Fruit fly (Drosophila melanogaster): ENCODE measurements around the gene CG4101.

Gene CG4101

dm6 chr3L:16581201-16581705, 31.0 kb upstream of the CG4101 start, which contains the start of gene Smn:
TSS of gene Smn (minus strand) at chr3L:16581547.
- TF ChIP-seq Myc (optimal IDR thresholded peaks at IDR 0.05) (no peak), ttk (optimal IDR thresholded peaks at IDR 0.05) (no peak), h (optimal IDR thresholded peaks at IDR 0.05) (no peak), insv (optimal IDR thresholded peaks at IDR 0.05) (no peak), Sin3A (optimal IDR thresholded peaks at IDR 0.05) (no peak), psq (optimal IDR thresholded peaks at IDR 0.05) (no peak)

DNA sequence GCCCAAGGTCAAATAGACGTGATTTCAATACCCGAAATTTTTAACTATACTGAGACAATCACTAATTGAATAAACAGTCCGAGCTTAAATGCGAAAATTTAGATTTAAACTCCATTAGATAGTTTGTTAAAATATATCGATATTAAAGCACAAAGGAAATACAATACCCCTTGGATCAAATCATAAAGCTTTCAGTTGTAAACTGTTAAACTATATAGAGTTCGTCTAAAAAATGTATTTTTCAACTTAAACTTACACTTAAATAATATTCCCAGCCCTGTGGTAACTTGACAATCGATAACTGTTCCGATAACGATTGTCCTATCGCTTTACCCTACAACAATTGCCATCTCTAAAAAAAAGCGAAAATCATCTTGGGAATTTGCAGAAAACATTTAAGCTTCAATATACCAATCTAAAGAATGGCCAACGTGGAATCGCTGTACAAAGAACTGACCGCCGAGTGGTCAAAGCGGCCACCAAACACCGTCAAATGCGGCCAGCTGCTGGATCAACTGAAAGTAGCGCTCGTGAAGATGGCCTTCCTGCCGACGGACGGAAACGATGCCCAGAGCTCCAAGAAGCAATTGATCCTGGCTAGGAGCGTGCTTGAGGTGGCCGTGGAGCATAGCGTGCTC, 29.5 kb upstream of the CG4101 start, which contains the start of gene Rpn12:
TSS of gene Rpn12 (plus strand) at position 351 of the 638 bp plus-strand sequence.
- no peak for TF ChIP-seq psq (optimal IDR thresholded peaks at IDR 0.05)
- TF ChIP-seq Sin3A (optimal IDR thresholded peaks at IDR 0.05) = no peak

DNA sequence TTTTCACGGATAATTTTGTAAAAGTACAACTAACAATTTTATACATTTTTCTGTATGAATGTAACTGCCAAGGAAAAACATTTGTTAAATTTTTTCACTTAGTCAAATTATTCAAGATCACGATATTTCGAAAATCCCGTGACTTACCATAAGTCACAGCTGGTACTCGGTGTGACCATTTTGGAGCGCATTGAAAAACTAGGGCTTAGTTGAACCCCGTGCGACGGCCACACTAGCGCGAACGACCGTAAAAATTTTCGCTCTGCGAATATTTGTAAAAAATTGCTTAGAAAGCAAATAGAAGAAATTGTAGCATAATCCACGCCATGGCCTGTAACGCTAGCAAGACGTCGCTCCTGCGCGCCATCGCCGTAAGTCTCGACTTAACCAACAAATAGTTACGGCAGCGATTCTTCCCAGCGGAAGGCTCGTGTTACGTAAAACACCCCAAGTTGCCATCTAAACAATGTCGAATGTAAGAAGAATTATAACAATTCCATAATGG, 28.2 kb upstream of the CG4101 start, which contains the start of gene UQCR-C2:
TSS of gene UQCR-C2 (plus strand) at position 51 of the 505 bp plus-strand sequence.
- TF ChIP-seq psq (optimal IDR thresholded peaks at IDR 0.05) = no peak
- no peak for TF ChIP-seq insv (optimal IDR thresholded peaks at IDR 0.05)
- TF ChIP-seq h (optimal IDR thresholded peaks at IDR 0.05) = no peak
- no peak for TF ChIP-seq ttk (optimal IDR thresholded peaks at IDR 0.05)
- TF ChIP-seq Sin3A (optimal IDR thresholded peaks at IDR 0.05) = no peak
- no peak for TF ChIP-seq Myc (optimal IDR thresholded peaks at IDR 0.05)

DNA sequence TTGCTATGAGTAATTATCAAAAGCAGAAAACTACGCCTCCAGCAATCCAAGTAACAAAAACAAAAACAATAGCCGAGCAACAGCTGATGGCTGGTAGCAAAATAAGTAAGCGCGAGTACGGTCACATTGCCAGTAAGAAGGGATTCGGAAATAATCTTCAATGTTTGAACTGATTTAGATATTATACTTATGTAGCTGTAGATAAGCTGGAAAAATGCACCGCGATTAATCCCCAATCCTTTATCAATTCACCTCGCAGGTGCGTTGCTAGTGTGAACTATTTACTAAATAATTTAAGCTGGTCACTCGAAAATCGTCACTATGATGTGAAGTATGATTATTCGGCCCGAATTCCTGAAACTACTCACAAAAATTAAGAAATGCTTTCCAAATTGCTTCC, 25.3 kb upstream of the CG4101 start, which contains the start of the genes Syx8 and CG32163:
TSS of gene Syx8 (minus strand) at position 69 of the 400 bp plus-strand sequence.
TSS of gene CG32163 (plus strand) at position 169 of the 400 bp plus-strand sequence.
- TF ChIP-seq psq (optimal IDR thresholded peaks at IDR 0.05) (no peak), Myc (optimal IDR thresholded peaks at IDR 0.05) (no peak), ttk (optimal IDR thresholded peaks at IDR 0.05) (no peak), h (optimal IDR thresholded peaks at IDR 0.05) (no peak), Sin3A (optimal IDR thresholded peaks at IDR 0.05) (no peak), insv (optimal IDR thresholded peaks at IDR 0.05) (no peak)

- TF ChIP-seq psq (optimal IDR thresholded peaks at IDR 0.05) (no peak), h (optimal IDR thresholded peaks at IDR 0.05) (no peak), insv (optimal IDR thresholded peaks at IDR 0.05) (no peak), ttk (optimal IDR thresholded peaks at IDR 0.05) (no peak), Sin3A (optimal IDR thresholded peaks at IDR 0.05) (no peak), Myc (optimal IDR thresholded peaks at IDR 0.05) (no peak)
These were observed 24.2 kb upstream of the CG4101 start for dm6 chr3L:16587994-16588622.

- TF ChIP-seq insv (optimal IDR thresholded peaks at IDR 0.05) = no peak
- no peak for TF ChIP-seq Sin3A (optimal IDR thresholded peaks at IDR 0.05)
- TF ChIP-seq h (optimal IDR thresholded peaks at IDR 0.05) = no peak
- no peak for TF ChIP-seq ttk (optimal IDR thresholded peaks at IDR 0.05)
- TF ChIP-seq psq (optimal IDR thresholded peaks at IDR 0.05) = no peak
- no peak for TF ChIP-seq Myc (optimal IDR thresholded peaks at IDR 0.05)
These were observed 21.4 kb upstream of the CG4101 start, which contains the start of gene tra for dm6 chr3L:16590860-16591259. TSS of gene tra (minus strand) at chr3L:16591050.

DNA sequence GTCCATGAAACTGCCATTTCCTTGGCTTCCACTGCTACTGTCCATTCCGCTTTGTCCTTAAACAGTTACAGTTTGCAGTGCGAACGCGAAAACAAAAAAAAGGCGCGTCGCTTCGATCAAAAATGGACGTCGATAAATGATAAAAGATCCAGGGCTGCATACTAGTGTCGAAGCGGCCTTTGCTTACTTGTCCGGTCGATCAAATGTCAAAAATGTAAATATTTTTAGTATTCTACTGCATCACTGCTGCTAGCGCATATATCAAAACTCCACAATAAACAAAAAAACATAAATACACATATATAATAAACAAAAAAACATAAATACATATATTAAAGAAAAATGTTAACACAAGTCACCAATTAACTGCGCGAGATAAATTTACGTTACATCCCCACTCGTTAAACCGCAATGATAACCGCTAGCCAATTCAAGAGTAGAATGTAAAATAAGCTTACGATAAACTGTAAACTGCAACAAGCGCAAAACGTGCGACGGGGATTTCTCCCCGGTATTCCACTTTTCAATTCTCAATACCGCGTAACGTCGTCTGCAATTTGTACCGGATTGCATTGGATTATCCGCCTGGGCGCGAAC, 17.3 kb upstream of the CG4101 start, which contains the start of the genes spd-2 and Apl:
TSS of gene spd-2 (minus strand) at position 93 of the 597 bp plus-strand sequence.
TSS of gene Apl (plus strand) at position 260 of the 597 bp plus-strand sequence.
- no peak for TF ChIP-seq Myc (optimal IDR thresholded peaks at IDR 0.05)
- TF ChIP-seq Sin3A (optimal IDR thresholded peaks at IDR 0.05) = no peak
- no peak for TF ChIP-seq psq (optimal IDR thresholded peaks at IDR 0.05)

- no peak for TF ChIP-seq ttk (optimal IDR thresholded peaks at IDR 0.05)
- TF ChIP-seq Myc (optimal IDR thresholded peaks at IDR 0.05) = no peak
- no peak for TF ChIP-seq Sin3A (optimal IDR thresholded peaks at IDR 0.05)
- TF ChIP-seq insv (optimal IDR thresholded peaks at IDR 0.05) = no peak
- TF ChIP-seq psq (optimal IDR thresholded peaks at IDR 0.05) = no peak
- TF ChIP-seq h (optimal IDR thresholded peaks at IDR 0.05) = no peak
These were observed 9.5 kb upstream of the CG4101 start, which contains the start of gene Arts for dm6 chr3L:16602736-16603144. TSS of gene Arts (plus strand) at chr3L:16602851.

DNA sequence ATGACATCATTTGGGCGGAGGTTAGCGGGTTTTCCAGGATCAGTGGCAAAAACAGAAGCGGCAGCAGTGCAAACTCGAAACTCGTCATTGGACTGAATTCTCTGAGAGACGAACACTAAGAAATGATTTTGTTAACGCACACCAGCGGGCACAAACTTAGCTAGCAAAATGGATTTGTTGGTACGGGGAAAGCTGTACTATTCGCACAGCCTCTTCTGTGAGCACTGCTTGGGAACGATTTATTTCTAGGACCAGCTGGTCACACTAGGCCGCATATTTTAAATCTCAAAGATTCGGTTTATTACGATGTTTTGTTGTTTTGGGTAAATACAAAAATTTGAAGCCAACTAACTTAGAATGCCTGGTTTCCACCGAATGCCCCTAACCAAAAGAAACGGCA, 3.2 kb upstream of the CG4101 start, which contains the start of gene CG4098:
TSS of gene CG4098 (minus strand) at position 228 of the 400 bp plus-strand sequence.
- TF ChIP-seq ttk (optimal IDR thresholded peaks at IDR 0.05) = no peak
- no peak for TF ChIP-seq h (optimal IDR thresholded peaks at IDR 0.05)
- no peak for TF ChIP-seq insv (optimal IDR thresholded peaks at IDR 0.05)
- no peak for TF ChIP-seq Myc (optimal IDR thresholded peaks at IDR 0.05)
- no peak for TF ChIP-seq Sin3A (optimal IDR thresholded peaks at IDR 0.05)
- TF ChIP-seq psq (optimal IDR thresholded peaks at IDR 0.05) = no peak

dm6 chr3L:16610201-16610600, 2.1 kb upstream of the CG4101 start, which contains the start of gene Prosbeta6:
TSS of gene Prosbeta6 (minus strand) at chr3L:16610418.
- TF ChIP-seq h (optimal IDR thresholded peaks at IDR 0.05) (no peak), ttk (optimal IDR thresholded peaks at IDR 0.05) (no peak), Sin3A (optimal IDR thresholded peaks at IDR 0.05) (no peak), insv (optimal IDR thresholded peaks at IDR 0.05) (no peak), psq (optimal IDR thresholded peaks at IDR 0.05) (no peak), Myc (optimal IDR thresholded peaks at IDR 0.05) (no peak)

dm6 chr3L:16612972-16613371, 686 bp downstream of the CG4101 start:
- no peak for TF ChIP-seq ttk (optimal IDR thresholded peaks at IDR 0.05)
- TF ChIP-seq psq (optimal IDR thresholded peaks at IDR 0.05) = no peak
- TF ChIP-seq Sin3A (optimal IDR thresholded peaks at IDR 0.05) = no peak
- no peak for TF ChIP-seq insv (optimal IDR thresholded peaks at IDR 0.05)
- TF ChIP-seq Myc (optimal IDR thresholded peaks at IDR 0.05) = no peak

All from Kc167 (cell line).